Worm (Caenorhabditis elegans) whole organism, young adult: ENCODE results near the gene T28F12.1.

Source experiments
- B0019.2 ChIP-seq: fragments of 200-800 bp; sonication (Bioruptor generic); conservative IDR thresholded peaks from 2 replicates; pipeline ENCODE4 v1.3.6; 2022; ENCODE audit warnings: missing genetic modification reagents, missing genetic modification characterization, missing compliant biosample characterization
- B0261.1 ChIP-seq: sonication (generic microtip); optimal IDR thresholded peaks from 2 replicates; lab custom pipeline; 2016; ENCODE audit warnings: mild to moderate bottlenecking, missing genetic modification characterization, moderate library complexity, missing compliant biosample characterization
- B0336.3 ChIP-seq: fragments of 200-800 bp; sonication (Bioruptor generic); IDR thresholded peaks from 2 replicates; pipeline ENCODE4 v1.3.6; 2022; ENCODE audit warnings: missing genetic modification characterization, missing compliant biosample characterization
- C06A6.2 ChIP-seq: fragments of 200-800 bp; sonication (Bioruptor generic); conservative IDR thresholded peaks from 2 replicates; pipeline ENCODE4 v1.3.6; 2022; ENCODE audit warnings: missing genetic modification characterization, missing compliant biosample characterization
- C17E4.6 ChIP-seq: fragments of 200-800 bp; sonication (Bioruptor generic); IDR thresholded peaks from 2 replicates; pipeline ENCODE4 v1.3.6; 2022; ENCODE audit warnings: missing genetic modification reagents, missing genetic modification characterization, missing compliant biosample characterization
- F23B12.7 ChIP-seq: sonication (generic microtip); optimal IDR thresholded peaks from 2 replicates; lab custom pipeline; 2017; ENCODE audit warnings: missing genetic modification characterization, mild to moderate bottlenecking, missing compliant biosample characterization, antibody characterized with exemption, moderate library complexity; ENCODE audit not compliant: insufficient read depth
- F52B5.7 ChIP-seq: sonication (generic microtip); optimal IDR thresholded peaks from 2 replicates; lab custom pipeline; 2016; ENCODE audit warnings: mild to moderate bottlenecking, missing genetic modification characterization, missing compliant biosample characterization
- K11D2.4 ChIP-seq: fragments of 200-800 bp; sonication (Bioruptor generic); IDR thresholded peaks from 2 replicates; pipeline ENCODE4 v1.3.6; 2022; ENCODE audit warnings: missing genetic modification reagents, missing genetic modification characterization, missing compliant biosample characterization
- K12H6.12 ChIP-seq: fragments of 200-800 bp; sonication (Bioruptor generic); optimal IDR thresholded peaks from 2 replicates; lab custom pipeline; 2018; ENCODE audit warnings: mild to moderate bottlenecking, missing genetic modification characterization, missing compliant biosample characterization
- T26A5.8 ChIP-seq: sonication (generic microtip); optimal IDR thresholded peaks from 2 replicates; lab custom pipeline; 2016; ENCODE audit warnings: missing genetic modification characterization, missing compliant biosample characterization
- ama-1 ChIP-seq, 3 experiments: fragments of 150-350 bp in 1 of 3; sonication (generic microtip) in 2 of 3; optimal IDR thresholded peaks; 2 replicates each; lab custom pipeline; 2014 to 2018; ENCODE audit warnings: missing biosample characterization in 2 of 3, missing genetic modification characterization in 2 of 3, missing genetic modification reagents in 2 of 3
- attf-6 ChIP-seq: fragments of 200-800 bp; sonication (Bioruptor generic); IDR thresholded peaks from 2 replicates; pipeline ENCODE4 v1.3.6; 2022; ENCODE audit warnings: missing genetic modification reagents, missing genetic modification characterization, missing compliant biosample characterization
- bed-1 ChIP-seq: fragments of 200-800 bp; sonication (Bioruptor generic); IDR thresholded peaks from 2 replicates; pipeline ENCODE4 v1.3.6; 2022; ENCODE audit warnings: missing genetic modification reagents, missing genetic modification characterization, missing compliant biosample characterization
- cebp-1 ChIP-seq, 2 experiments: fragments of 200-800 bp in 1 of 2; sonication (Bioruptor generic) in 1 of 2; sonication (generic microtip) in 1 of 2; IDR thresholded peaks in 1 of 2; optimal IDR thresholded peaks in 1 of 2; 2 replicates each; pipeline versions ENCODE4 v1.3.6 to Lab custom; 2017 to 2022; ENCODE audit warnings: missing compliant biosample characterization in 2 of 2, missing genetic modification characterization in 2 of 2, mild to moderate bottlenecking in 1 of 2, missing genetic modification reagents in 1 of 2, moderate library complexity in 1 of 2
- die-1 ChIP-seq: sonication (generic microtip); optimal IDR thresholded peaks from 2 replicates; lab custom pipeline; 2016; ENCODE audit warnings: missing genotype, mild to moderate bottlenecking, missing genetic modification characterization, missing compliant biosample characterization
- egl-18 ChIP-seq: fragments of 200-800 bp; sonication (Bioruptor generic); IDR thresholded peaks from 2 replicates; pipeline ENCODE4 v1.3.6; 2022; ENCODE audit warnings: missing genetic modification reagents, missing genetic modification characterization, missing compliant biosample characterization
- hlh-12 ChIP-seq: sonication (generic microtip); optimal IDR thresholded peaks from 2 replicates; lab custom pipeline; 2016; ENCODE audit warnings: missing genetic modification characterization, missing compliant biosample characterization
- hlh-26 ChIP-seq: fragments of 200-800 bp; sonication (Bioruptor generic); conservative IDR thresholded peaks from 2 replicates; pipeline ENCODE4 v1.3.6; 2022; ENCODE audit warnings: missing genetic modification reagents, missing genetic modification characterization, missing compliant biosample characterization
- hmg-1.2 ChIP-seq: fragments of 200-800 bp; sonication (Bioruptor generic); IDR thresholded peaks from 2 replicates; pipeline ENCODE4 v1.3.6; 2022; ENCODE audit warnings: missing genetic modification reagents, missing genetic modification characterization, missing compliant biosample characterization
- lag-1 ChIP-seq: fragments of 200-800 bp; sonication (Bioruptor generic); IDR thresholded peaks from 2 replicates; pipeline ENCODE4 v1.3.6; 2022; ENCODE audit warnings: missing genetic modification reagents, missing genetic modification characterization, missing compliant biosample characterization
- lin-26 ChIP-seq: fragments of 200-800 bp; sonication (Bioruptor generic); IDR thresholded peaks from 2 replicates; pipeline ENCODE4 v1.3.6; 2022; ENCODE audit warnings: missing genetic modification reagents, missing genetic modification characterization, missing compliant biosample characterization
- lin-35 ChIP-seq, 3 experiments: fragments of 150-350 bp in 2 of 3; sonication (generic microtip) in 1 of 3; optimal IDR thresholded peaks; 2 replicates each; lab custom pipeline; 2014 to 2018; ENCODE audit warnings: missing biosample characterization in 3 of 3, missing genetic modification characterization in 3 of 3, missing genetic modification reagents in 3 of 3
- lin-40 ChIP-seq: sonication (generic microtip); optimal IDR thresholded peaks from 2 replicates; lab custom pipeline; 2016; ENCODE audit warnings: missing genetic modification characterization, mild to moderate bottlenecking, missing compliant biosample characterization, missing genotype, missing genetic modification reagents
- madf-10 ChIP-seq: sonication (generic microtip); optimal IDR thresholded peaks from 2 replicates; lab custom pipeline; 2016; ENCODE audit warnings: mild to moderate bottlenecking, missing genetic modification characterization, missing compliant biosample characterization
- mcd-1 ChIP-seq: fragments of 200-800 bp; sonication (Bioruptor generic); IDR thresholded peaks from 2 replicates; pipeline ENCODE4 v1.3.6; 2022; ENCODE audit warnings: missing genetic modification reagents, missing genetic modification characterization, missing compliant biosample characterization
- nfya-1 ChIP-seq: sonication (generic microtip); optimal IDR thresholded peaks from 2 replicates; lab custom pipeline; 2017; ENCODE audit warnings: antibody characterized with exemption, missing compliant biosample characterization, missing genetic modification characterization, borderline replicate concordance; ENCODE audit not compliant: insufficient read depth
- nhr-27 ChIP-seq: fragments of 200-800 bp; sonication (Bioruptor generic); optimal IDR thresholded peaks from 2 replicates; lab custom pipeline; 2018; ENCODE audit warnings: mild to moderate bottlenecking, missing genetic modification characterization, moderate library complexity, missing compliant biosample characterization
- nhr-80 ChIP-seq: sonication (generic microtip); optimal IDR thresholded peaks from 2 replicates; lab custom pipeline; 2016; ENCODE audit warnings: missing genetic modification characterization, missing compliant biosample characterization
- nhr-90 ChIP-seq: sonication (generic microtip); optimal IDR thresholded peaks from 2 replicates; lab custom pipeline; 2016; ENCODE audit warnings: missing genotype, mild to moderate bottlenecking, missing genetic modification characterization, missing compliant biosample characterization
- repo-1 ChIP-seq: sonication (generic microtip); optimal IDR thresholded peaks from 2 replicates; lab custom pipeline; 2017; ENCODE audit warnings: mild to moderate bottlenecking, missing genetic modification characterization, missing compliant biosample characterization
- snpc-4 ChIP-seq, 5 experiments: fragments of 150-350 bp in 1 of 5; sonication (generic microtip) in 4 of 5; optimal IDR thresholded peaks; 2 replicates each; lab custom pipeline; 2014 to 2018; ENCODE audit warnings: missing genetic modification characterization in 5 of 5, missing biosample characterization in 3 of 5, antibody characterized with exemption in 2 of 5, mild to moderate bottlenecking in 2 of 5, missing compliant biosample characterization in 2 of 5, missing genotype in 2 of 5, moderate library complexity in 2 of 5, missing genetic modification reagents in 1 of 5
- somi-1 ChIP-seq: fragments of 200-800 bp; sonication (Bioruptor generic); optimal IDR thresholded peaks from 2 replicates; lab custom pipeline; 2018; ENCODE audit warnings: mild to moderate bottlenecking, missing genetic modification characterization, missing compliant biosample characterization
- tlf-1 ChIP-seq: fragments of 200-800 bp; sonication (Bioruptor generic); optimal IDR thresholded peaks from 2 replicates; lab custom pipeline; 2018; ENCODE audit warnings: mild to moderate bottlenecking, missing genetic modification characterization, missing compliant biosample characterization
- unc-62 ChIP-seq: fragments of 150-350 bp; optimal IDR thresholded peaks from 2 replicates; lab custom pipeline; 2014; ENCODE audit warnings: missing biosample characterization, missing genetic modification reagents, missing genetic modification characterization
- zfh-2 ChIP-seq: fragments of 200-800 bp; sonication (Bioruptor generic); conservative IDR thresholded peaks from 2 replicates; pipeline ENCODE4 v1.3.6; 2022; ENCODE audit warnings: missing genetic modification reagents, missing genetic modification characterization, missing compliant biosample characterization
- zim-3 ChIP-seq: sonication (generic microtip); optimal IDR thresholded peaks from 2 replicates; lab custom pipeline; 2017; ENCODE audit warnings: mild to moderate bottlenecking, missing genetic modification characterization, moderate library complexity, missing compliant biosample characterization

Gene T28F12.1

ce11 chrV:4505408-4506270 lies 7.2 kb upstream of the T28F12.1 start:
- peak; percentile 47 for TF ChIP-seq unc-62 (GFP tag; lab: Kevin White, UChicago)
- no peak for TF ChIP-seq C17E4.6 (GFP tag; lab: Robert Waterston, UW)

ce11 chrV:4506681-4507080 lies 6.2 kb upstream of the T28F12.1 start:
- TF ChIP-seq unc-62 (GFP tag; lab: Kevin White, UChicago): peak; percentile 82
- TF ChIP-seq attf-6 (GFP tag; lab: Robert Waterston, UW): no peak
- no peak for TF ChIP-seq die-1 (tag; lab: Kevin White, UChicago)
- TF ChIP-seq B0261.1 (tag; lab: Kevin White, UChicago): no peak

- TF ChIP-seq unc-62 (GFP tag; lab: Kevin White, UChicago) (peak; percentile 17), nhr-90 (tag; lab: Kevin White, UChicago) (no peak), tlf-1 (GFP tag; lab: Kevin White, UChicago) (no peak), egl-18 (GFP tag; lab: Robert Waterston, UW) (0 out of 2 replicates have a peak, but pooled peaks have one; percentile 6), B0019.2 (GFP tag; lab: Robert Waterston, UW) (no peak), hmg-1.2 (GFP tag; lab: Robert Waterston, UW) (no peak), F23B12.7 (tag; lab: Kevin White, UChicago) (no peak), C06A6.2 (GFP tag; lab: Robert Waterston, UW) (no peak), repo-1 (tag; lab: Kevin White, UChicago) (no peak), K11D2.4 (0 out of 2 replicates have a peak, but pooled peaks have one; percentile 28), nfya-1 (no peak), lin-40 (tag; lab: Kevin White, UChicago) (no peak), lin-26 (GFP tag; lab: Robert Waterston, UW) (no peak), hlh-12 (no peak), bed-1 (GFP tag; lab: Robert Waterston, UW) (no peak), nhr-27 (tag; lab: Kevin White, UChicago) (no peak)
These were observed 5.7 kb upstream of the T28F12.1 start for ce11 chrV:4507129-4507528.

ce11 chrV:4507836-4508462 lies 4.9 kb upstream of the T28F12.1 start:
- TF ChIP-seq lin-40 (tag; lab: Kevin White, UChicago) (peak; percentile 19), somi-1 (peak; percentile 22), F52B5.7 (tag; lab: Kevin White, UChicago) (peak; percentile 46), zim-3 (tag; lab: Kevin White, UChicago) (no peak), nhr-80 (tag; lab: Kevin White, UChicago) (no peak), B0336.3 (GFP tag; lab: Robert Waterston, UW) (peak; percentile 29; the same call in 1 of the 2 replicates), lin-35 (GFP tag; optimal IDR thresholded peaks at IDR 0.05; lab: Kevin White, UChicago) (peak in 1 of 3 experiments; percentile 9), zfh-2 (peak; percentile 73), cebp-1 (GFP tag; IDR thresholded peaks at IDR 0.05; lab: Robert Waterston, UW) (no peak), cebp-1 (tag; optimal IDR thresholded peaks at IDR 0.05; lab: Kevin White, UChicago) (peak; percentile 44), lag-1 (GFP tag; lab: Robert Waterston, UW) (no peak), T26A5.8 (tag; lab: Kevin White, UChicago) (no peak), mcd-1 (0 out of 2 replicates have a peak, but pooled peaks have one; percentile 20), hlh-26 (GFP tag; lab: Robert Waterston, UW) (no peak), K12H6.12 (tag; lab: Kevin White, UChicago) (peak; percentile 66), unc-62 (GFP tag; lab: Kevin White, UChicago) (peak; percentile 86), ama-1 (optimal IDR thresholded peaks at IDR 0.05; lab: Kevin White, UChicago) (no peak), ama-1 (GFP tag; optimal IDR thresholded peaks at IDR 0.05; lab: Kevin White, UChicago) (peak in 1 of 2 experiments; percentile 35), K11D2.4 (peak; percentile 37; the same call in 1 of the 2 replicates), madf-10 (tag; lab: Kevin White, UChicago) (peak; percentile 27), snpc-4 (GFP tag; optimal IDR thresholded peaks at IDR 0.05; lab: Kevin White, UChicago) (peak; percentile 1), snpc-4 (tag; optimal IDR thresholded peaks at IDR 0.05; lab: Kevin White, UChicago) (no peak), hmg-1.2 (GFP tag; lab: Robert Waterston, UW) (peak; percentile 31; the same call in 1 of the 2 replicates)
